Fruit fly (Drosophila melanogaster) S2 (cell line): Measurements from ENCODE around the gene Rab40.

Source experiments
- CG8478 ChIP-seq: fragments of >200 bp; optimal IDR thresholded peaks from 2 replicates; lab custom pipeline; 2018
- CTCF ChIP-seq, 2 experiments: fragments of >200 bp; optimal IDR thresholded peaks; 2 replicates each; lab custom pipeline; 2018

Gene Rab40

DNA sequence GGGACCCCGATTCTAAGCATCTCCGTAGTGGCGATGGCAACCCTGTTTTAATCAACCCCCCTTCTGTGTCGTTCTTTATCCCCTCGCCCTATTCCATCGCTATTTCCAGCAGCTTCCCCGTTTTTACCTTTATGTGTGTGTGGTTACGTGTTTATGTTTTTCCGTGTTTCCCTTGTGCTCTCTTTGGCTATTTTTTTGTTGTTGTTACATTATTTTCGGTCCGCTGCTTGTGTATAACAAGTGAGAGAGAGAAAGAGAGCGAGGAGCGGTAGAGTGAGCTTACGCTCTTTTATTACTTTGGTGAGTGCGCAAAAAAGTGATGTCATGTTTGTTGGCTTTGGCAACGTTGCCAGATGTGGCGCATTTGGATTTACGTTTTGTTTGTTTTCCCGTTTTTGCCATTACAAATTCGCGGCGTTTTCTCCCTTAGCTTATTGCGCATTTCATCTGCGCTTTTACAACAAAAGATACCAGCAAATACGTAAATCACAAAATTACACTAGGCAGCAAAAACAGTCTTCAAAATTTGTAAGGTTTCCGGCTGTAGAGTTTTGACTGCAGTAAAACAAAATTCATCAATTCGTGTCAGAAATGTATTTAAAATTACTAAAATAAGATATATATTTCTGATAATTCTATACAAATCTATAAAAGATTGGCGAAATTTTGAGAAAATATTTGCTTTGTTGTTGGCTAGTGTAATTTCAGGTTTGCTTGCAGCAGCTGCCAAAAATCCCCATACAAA, 7.4 kb upstream of the Rab40 start:
- TF ChIP-seq CTCF (optimal IDR thresholded peaks at IDR 0.05; lab: Kevin White, UChicago) (no peak), CG8478 (lab: Kevin White, UChicago) (no peak)

- TF ChIP-seq CTCF (optimal IDR thresholded peaks at IDR 0.05; lab: Kevin White, UChicago) (no peak), CG8478 (lab: Kevin White, UChicago) (no peak)
Measured at dm6 chrX:12469778-12470177, 6.9 kb upstream of the Rab40 start.

DNA sequence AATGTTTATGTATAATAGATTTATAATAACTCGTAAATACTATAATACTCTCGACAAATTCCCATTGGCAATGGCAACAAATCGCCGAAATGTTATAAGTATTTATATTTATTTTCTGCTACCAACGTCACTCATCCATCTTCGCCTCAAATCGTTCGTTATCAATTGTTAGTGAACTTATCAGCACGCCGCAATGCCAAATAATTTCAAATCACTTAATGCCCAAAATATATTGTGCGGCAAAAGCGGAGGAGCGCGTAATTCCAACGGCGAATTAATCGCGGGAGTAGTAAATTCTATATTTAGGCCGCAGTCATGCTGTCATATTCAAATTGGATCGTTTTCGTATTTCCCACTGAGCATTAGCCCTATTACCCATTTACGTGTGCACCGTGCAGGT, 6.3 kb upstream of the Rab40 start:
- TF ChIP-seq CTCF (optimal IDR thresholded peaks at IDR 0.05; lab: Kevin White, UChicago) (no peak), CG8478 (lab: Kevin White, UChicago) (no peak)

dm6 chrX:12467241-12467597, 4.3 kb upstream of the Rab40 start:
- TF ChIP-seq CTCF (optimal IDR thresholded peaks at IDR 0.05; lab: Kevin White, UChicago) (no peak), CG8478 (lab: Kevin White, UChicago) (no peak)

DNA sequence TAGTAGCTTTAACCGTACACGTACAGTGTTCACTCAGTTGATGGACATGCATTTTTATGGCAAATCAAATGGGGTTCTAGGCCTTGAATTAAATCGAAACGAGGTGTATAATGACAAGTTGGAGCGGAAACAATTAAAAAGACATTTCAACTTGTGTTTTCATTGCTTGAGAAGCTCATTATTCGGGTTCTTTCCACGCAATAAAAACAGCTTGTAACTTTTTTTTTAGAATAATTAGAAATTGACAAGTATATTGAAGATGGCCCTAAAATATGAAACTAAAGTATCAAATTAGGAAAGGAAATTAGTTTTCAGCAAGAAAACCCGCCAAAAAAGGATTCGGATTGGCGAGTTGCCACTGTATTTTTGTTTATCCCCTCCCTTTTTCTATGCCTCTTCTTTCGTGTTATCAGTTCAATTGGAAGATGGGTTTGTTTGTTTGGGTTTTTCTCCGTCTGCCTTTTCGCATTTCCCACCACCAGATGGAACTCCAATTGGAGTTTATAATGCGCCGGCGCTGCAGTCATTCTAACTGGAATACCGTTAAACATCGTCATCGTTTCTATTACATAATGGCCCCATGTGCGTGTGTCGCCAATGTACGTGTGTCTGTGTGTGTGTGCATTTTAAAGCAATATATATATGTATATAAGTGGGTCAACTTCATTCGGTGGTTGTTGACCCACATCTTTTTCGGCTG, 3.8 kb upstream of the Rab40 start:
- TF ChIP-seq CG8478 (lab: Kevin White, UChicago) (no peak), CTCF (optimal IDR thresholded peaks at IDR 0.05; lab: Kevin White, UChicago) (no peak)

DNA sequence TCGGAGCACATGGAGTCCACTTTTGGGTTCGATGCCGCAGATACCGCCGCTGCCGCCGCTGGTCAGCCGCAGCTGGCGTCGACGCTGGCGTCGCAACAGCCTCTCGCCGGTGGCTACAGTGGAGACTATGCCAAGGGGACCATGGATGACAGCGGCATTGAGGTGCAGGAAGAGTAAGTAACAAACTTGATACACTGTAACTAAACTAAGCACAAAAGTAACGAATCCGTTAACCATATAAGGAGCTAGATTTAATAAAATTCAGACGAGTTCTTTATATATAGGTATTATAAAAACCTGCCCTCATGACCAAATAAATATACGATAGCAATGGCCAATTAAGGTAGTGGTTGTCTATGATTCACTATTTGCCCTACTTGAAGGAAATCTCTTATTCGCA, 2.4 kb upstream of the Rab40 start:
- TF ChIP-seq CTCF (optimal IDR thresholded peaks at IDR 0.05; lab: Kevin White, UChicago) (no peak), CG8478 (lab: Kevin White, UChicago) (no peak)

DNA sequence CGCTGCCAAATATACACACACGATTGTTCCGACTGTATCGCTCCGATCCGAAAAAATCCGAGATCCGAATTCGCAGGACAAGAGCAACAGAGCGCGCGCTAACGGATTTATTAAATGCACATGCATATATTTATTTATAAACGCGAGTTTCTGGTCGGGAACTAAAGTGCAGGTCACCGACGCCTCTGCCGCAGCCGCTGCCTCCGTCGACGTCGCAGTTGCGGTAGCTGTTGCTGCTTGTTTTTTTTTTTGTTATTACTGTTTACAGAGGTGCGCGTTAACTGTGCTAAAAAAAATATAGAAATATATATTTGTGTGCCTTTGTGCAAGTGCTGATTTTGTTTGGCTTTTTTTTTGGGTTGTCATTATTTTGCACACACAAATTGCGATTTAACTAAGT, 648 bp upstream of the Rab40 start:
- TF ChIP-seq CTCF (optimal IDR thresholded peaks at IDR 0.05; lab: Kevin White, UChicago) (no peak), CG8478 (lab: Kevin White, UChicago) (no peak)

- TF ChIP-seq CG8478 (lab: Kevin White, UChicago), result no peak
- no peak for TF ChIP-seq CTCF (optimal IDR thresholded peaks at IDR 0.05; lab: Kevin White, UChicago)
Measured at dm6 chrX:12462216-12462615, 696 bp downstream of the Rab40 start.

- TF ChIP-seq CG8478 (lab: Kevin White, UChicago), result no peak
Measured at dm6 chrX:12457713-12458233, 5.1 kb downstream of the Rab40 start, which contains the start of gene CG15731. Gene CG15731, minus strand, starts transcription at chrX:12457763.

dm6 chrX:12455891-12456290, 7.0 kb downstream of the Rab40 start:
- TF ChIP-seq CTCF (optimal IDR thresholded peaks at IDR 0.05; lab: Kevin White, UChicago) (no peak), CG8478 (lab: Kevin White, UChicago) (no peak)

DNA sequence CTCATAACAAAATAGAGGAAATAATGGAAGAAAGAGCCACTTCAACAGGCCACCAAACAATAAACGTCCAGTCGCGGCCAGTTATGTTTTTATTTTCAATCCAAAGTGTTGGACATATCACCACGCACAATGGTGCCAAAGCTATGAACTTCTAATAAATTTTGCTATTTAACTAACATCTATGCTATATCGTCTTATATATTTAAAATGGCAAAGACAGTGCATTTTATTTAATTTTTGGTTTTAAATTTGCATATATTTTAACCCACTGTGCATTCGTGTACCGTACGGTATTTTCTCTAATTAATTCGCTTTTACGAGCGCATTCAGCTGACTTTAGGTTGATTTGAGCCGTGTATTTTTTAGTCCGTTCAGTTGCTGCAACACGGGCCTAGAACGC, 8.6 kb downstream of the Rab40 start, which contains the start of gene CG15927:
Gene CG15927 (plus strand): TSS at position 372 of the 400 bp plus-strand sequence.
- TF ChIP-seq CTCF (optimal IDR thresholded peaks at IDR 0.05; lab: Kevin White, UChicago), result no peak
- no peak for TF ChIP-seq CG8478 (lab: Kevin White, UChicago)

DNA sequence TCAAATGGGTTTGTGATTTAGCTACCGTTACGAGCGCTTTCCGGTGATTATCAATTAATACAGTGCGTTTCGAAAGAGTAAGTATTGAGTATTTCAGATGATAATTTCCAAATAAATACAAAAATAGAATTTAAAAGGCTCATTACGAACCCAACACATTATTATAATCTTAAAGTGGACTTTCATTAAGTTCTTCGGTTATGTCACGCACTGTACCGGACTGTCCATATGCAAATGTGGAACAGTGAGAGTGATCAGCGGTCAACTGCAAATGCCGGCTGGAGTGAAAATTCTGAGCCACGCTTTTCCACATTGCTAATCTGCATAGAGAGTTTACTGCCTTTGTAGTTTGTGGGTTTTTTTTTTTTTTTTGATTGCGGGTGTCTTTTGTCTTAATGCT, 9.2 kb downstream of the Rab40 start:
- no peak for TF ChIP-seq CG8478 (lab: Kevin White, UChicago)
- TF ChIP-seq CTCF (optimal IDR thresholded peaks at IDR 0.05; lab: Kevin White, UChicago), result no peak

dm6 chrX:12447874-12448273, 15.0 kb downstream of the Rab40 start:
- TF ChIP-seq CG8478 (lab: Kevin White, UChicago) (no peak), CTCF (optimal IDR thresholded peaks at IDR 0.05; lab: Kevin White, UChicago) (no peak)

DNA sequence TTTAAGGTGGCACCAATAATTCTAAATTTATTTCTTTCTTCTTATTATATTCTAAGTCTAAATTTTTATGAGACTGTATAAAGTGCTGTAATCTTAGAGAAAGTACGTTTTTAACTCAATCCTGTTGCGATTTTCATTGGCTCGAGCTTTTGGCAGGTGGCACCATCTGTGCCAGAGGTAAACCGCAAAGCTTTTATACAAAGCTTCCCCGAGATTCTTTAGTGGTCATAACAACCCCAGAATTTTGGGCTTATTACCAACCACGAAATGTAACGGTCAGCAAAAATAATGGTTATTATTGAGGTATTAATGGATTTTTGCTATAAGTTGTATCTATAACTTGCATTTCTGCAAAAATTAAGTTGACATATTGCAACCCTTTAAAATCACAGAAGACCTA, 25.8 kb downstream of the Rab40 start:
- TF ChIP-seq CG8478 (lab: Kevin White, UChicago), result no peak

- TF ChIP-seq CG8478 (lab: Kevin White, UChicago) (no peak), CTCF (optimal IDR thresholded peaks at IDR 0.05; lab: Kevin White, UChicago) (no peak)
Measured at dm6 chrX:12434604-12435003, 28.3 kb downstream of the Rab40 start.
